Fruit fly (Drosophila melanogaster): ENCODE data around the gene Cpr78Cc.
A peak's percentile ranks its signal among the peaks of the same experiment; 100 is the strongest.

dm6 chr3L:21347197-21347831, 46.9 kb downstream of the Cpr78Cc start:
- TF ChIP-seq Sry-β (GFP tag; optimal IDR thresholded peaks at IDR 0.05) (peak; percentile 4), Rfx (GFP tag; IDR thresholded peaks at IDR 0.05) (peak; percentile 35; the same call in 1 of the 2 replicates), CG11560 (tag; IDR thresholded peaks at IDR 0.05) (no peak), Hey (tag; optimal IDR thresholded peaks at IDR 0.05) (no peak), CG8478 (optimal IDR thresholded peaks at IDR 0.05) (no peak), ssp (GFP tag; IDR thresholded peaks at IDR 0.05) (peak; percentile 42), CG9876 (GFP tag; optimal IDR thresholded peaks at IDR 0.05) (no peak), jing (GFP tag; optimal IDR thresholded peaks at IDR 0.05) (no peak), sima (GFP tag; optimal IDR thresholded peaks at IDR 0.05) (no peak), CG12942 (GFP tag; optimal IDR thresholded peaks at IDR 0.05) (peak; percentile 58)
